Fruit fly (Drosophila melanogaster): ENCODE data around the gene 4E-T.

The 4E-T gene

DNA sequence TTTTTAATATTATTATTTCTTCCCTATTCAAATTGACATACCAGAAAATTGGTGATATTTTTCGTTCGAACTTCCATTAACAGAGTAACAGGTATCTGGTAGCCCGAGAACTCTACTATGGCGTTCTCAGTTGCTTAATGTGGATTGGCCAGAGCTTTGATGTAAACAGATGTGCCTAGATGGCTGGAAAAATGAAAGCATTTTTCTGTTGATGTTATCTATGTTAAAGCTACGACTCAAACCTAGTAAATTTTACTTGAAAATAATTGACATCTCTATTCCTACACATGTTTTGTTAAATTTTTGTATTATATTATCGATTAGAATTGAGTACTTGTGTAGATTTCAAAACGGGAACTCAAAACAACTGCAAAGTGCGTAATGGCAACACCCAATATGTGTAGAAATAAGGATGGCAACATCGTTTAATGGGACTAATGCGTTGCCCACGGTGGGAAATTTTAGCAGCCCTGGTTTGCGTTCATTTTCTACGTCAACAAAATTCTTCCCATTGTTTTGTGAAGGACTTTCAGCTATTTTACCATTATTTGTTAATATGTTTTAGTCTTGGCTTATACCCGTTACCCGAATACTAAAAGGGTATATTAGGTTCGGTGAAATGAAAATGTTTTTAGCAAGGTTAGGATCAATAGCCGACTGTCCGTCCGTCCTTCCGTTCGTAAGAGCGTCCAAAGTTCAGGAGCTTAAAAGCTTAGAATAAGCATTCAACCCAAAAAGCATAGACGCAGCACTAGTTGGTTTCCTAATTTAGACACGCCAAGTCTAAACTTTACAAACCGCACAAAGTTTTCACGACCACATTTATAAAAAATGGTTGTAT, 21.7 kb upstream of the 4E-T start (continued):
- TF ChIP-seq CG33557 (GFP tag; optimal IDR thresholded peaks at IDR 0.05) (no peak), CG14710 (tag; optimal IDR thresholded peaks at IDR 0.05) (peak; percentile 41), ato (GFP tag; IDR thresholded peaks at IDR 0.05; ENCODE audit: partially characterized antibody) (peak; percentile 87), Side (GFP tag; optimal IDR thresholded peaks at IDR 0.05) (no peak), ems (GFP tag; optimal IDR thresholded peaks at IDR 0.05) (peak; percentile 15), CG32772 (GFP tag; IDR thresholded peaks at IDR 0.05) (no peak), phol (tag; optimal IDR thresholded peaks at IDR 0.05) (peak; percentile 34), CG12744 (GFP tag; optimal IDR thresholded peaks at IDR 0.05) (no peak), HmgZ (tag; optimal IDR thresholded peaks at IDR 0.05) (peak; percentile 47), CG5180 (GFP tag; optimal IDR thresholded peaks at IDR 0.05) (no peak), gsb-n (tag; optimal IDR thresholded peaks at IDR 0.05) (peak; percentile 29), CG10267 (tag; optimal IDR thresholded peaks at IDR 0.05) (peak; percentile 57), fd3F (GFP tag; optimal IDR thresholded peaks at IDR 0.05) (no peak), fd96Cb (tag; optimal IDR thresholded peaks at IDR 0.05) (no peak), CG6813 (GFP tag; optimal IDR thresholded peaks at IDR 0.05) (no peak), stwl (tag; optimal IDR thresholded peaks at IDR 0.05) (peak; percentile 28), nerfin-2 (GFP tag; IDR thresholded peaks at IDR 0.05; ENCODE audit: partially characterized antibody) (peak; percentile 87), ap (GFP tag; IDR thresholded peaks at IDR 0.05) (no peak), CG3163 (GFP tag; optimal IDR thresholded peaks at IDR 0.05) (peak; percentile 8), CG17359 (tag; optimal IDR thresholded peaks at IDR 0.05) (no peak), bab2 (GFP tag; optimal IDR thresholded peaks at IDR 0.05) (peak; percentile 13), Fer2 (tag; optimal IDR thresholded peaks at IDR 0.05) (no peak), CG2199 (GFP tag; IDR thresholded peaks at IDR 0.05) (peak; percentile 63; the same call in 1 of the 3 replicates), dpn (GFP tag; optimal IDR thresholded peaks at IDR 0.05) (peak in 1 of 2 experiments; percentile 10), BEAF-32 (GFP tag; optimal IDR thresholded peaks at IDR 0.05) (peak; percentile 33), CG12299 (tag; optimal IDR thresholded peaks at IDR 0.05) (peak; percentile 10), MTF-1 (GFP tag; optimal IDR thresholded peaks at IDR 0.05; ENCODE audit: borderline replicate concordance) (no peak), mld (GFP tag; IDR thresholded peaks at IDR 0.05; ENCODE audit: partially characterized antibody) (no peak; the same call in 2 of the 3 replicates), kah (GFP tag; optimal IDR thresholded peaks at IDR 0.05) (no peak), CG14441 (GFP tag; IDR thresholded peaks at IDR 0.05) (no peak), CG2712 (tag; optimal IDR thresholded peaks at IDR 0.05) (peak; percentile 11), HLH4C (GFP tag; IDR thresholded peaks at IDR 0.05; ENCODE audit: partially characterized antibody) (peak; percentile 96), CG12659 (GFP tag; optimal IDR thresholded peaks at IDR 0.05) (peak; percentile 39), pzg (GFP tag; optimal IDR thresholded peaks at IDR 0.05) (peak; percentile 51), Med (GFP tag) (peak; percentile 80), B-H1 (GFP tag; IDR thresholded peaks at IDR 0.05) (no peak), knrl (GFP tag; IDR thresholded peaks at IDR 0.05; ENCODE audit: partially characterized antibody) (peak; percentile 60; the same call in 2 of the 3 replicates), scrt (GFP tag; optimal IDR thresholded peaks at IDR 0.05) (no peak), pros (GFP tag; optimal IDR thresholded peaks at IDR 0.05) (no peak), CG8924 (tag; optimal IDR thresholded peaks at IDR 0.05) (peak; percentile 0), ci (GFP tag; IDR thresholded peaks at IDR 0.05) (no peak)
